Worm (Caenorhabditis elegans) whole organism, L4 larva: Measurements from ENCODE around the gene oac-7.
A peak's percentile ranks its signal among the peaks of the same experiment; 100 is the strongest.

Experiments
- duxl-1 ChIP-seq: sonication (generic microtip); optimal IDR thresholded peaks from 2 replicates; lab custom pipeline; 2016; ENCODE audit warnings: mild to moderate bottlenecking, missing genetic modification characterization, moderate library complexity, missing compliant biosample characterization; ENCODE audit not compliant: poor library complexity
- lin-29 ChIP-seq: fragments of 200-800 bp; sonication (Bioruptor generic); IDR thresholded peaks from 2 replicates; pipeline ENCODE4 v1.3.6; 2022; ENCODE audit warnings: missing genetic modification reagents, missing genetic modification characterization, missing compliant biosample characterization
- lin-39 ChIP-seq: fragments of 150-350 bp; optimal IDR thresholded peaks from 2 replicates; lab custom pipeline; 2014; ENCODE audit warnings: missing biosample characterization, missing genetic modification reagents, missing genetic modification characterization
- nhr-41 ChIP-seq: fragments of 200-800 bp; sonication (Bioruptor generic); IDR thresholded peaks from 2 replicates; pipeline ENCODE4 v1.3.6; 2022; ENCODE audit warnings: missing genetic modification reagents, missing genetic modification characterization, missing compliant biosample characterization
- pha-4 ChIP-seq, 2 experiments: fragments of 150-350 bp in 1 of 2; fragments of 200-800 bp in 1 of 2; sonication (Bioruptor generic) in 1 of 2; IDR thresholded peaks in 1 of 2; optimal IDR thresholded peaks in 1 of 2; 2 replicates each; pipeline versions ENCODE4 v1.3.6 to Lab custom; 2014 to 2022; ENCODE audit warnings: missing genetic modification characterization in 2 of 2, missing genetic modification reagents in 2 of 2, missing biosample characterization in 1 of 2, missing compliant biosample characterization in 1 of 2
- skn-1 ChIP-seq: fragments of 150-350 bp; optimal IDR thresholded peaks from 2 replicates; lab custom pipeline; 2014; ENCODE audit warnings: missing biosample characterization, missing genetic modification characterization
- unc-62 ChIP-seq, 3 experiments: fragments of 150-350 bp in 1 of 3; sonication (generic microtip); optimal IDR thresholded peaks in 2 of 3; peaks in 1 of 3; 1 replicate in 1 of 3; 2 replicates in 2 of 3; lab custom pipeline; 2014 to 2017; ENCODE audit warnings: missing biosample characterization in 3 of 3, missing genetic modification characterization in 3 of 3, missing genetic modification reagents in 3 of 3, missing genotype in 1 of 3

- TF ChIP-seq lin-39 (tag; lab: Kevin White, UChicago) (no peak), skn-1 (tag; lab: Kevin White, UChicago) (no peak), unc-62 (GFP tag; optimal IDR thresholded peaks at IDR 0.05 in 1 of 2; lab: Kevin White, UChicago) (peak in 1 of 2 experiments; percentile 66), unc-62 (tag; optimal IDR thresholded peaks at IDR 0.05; lab: Kevin White, UChicago) (no peak), pha-4 (GFP tag; IDR thresholded peaks at IDR 0.05; lab: Robert Waterston, UW) (no peak), pha-4 (tag; optimal IDR thresholded peaks at IDR 0.05; lab: Kevin White, UChicago) (no peak), lin-29 (GFP tag; lab: Robert Waterston, UW) (no peak), nhr-41 (GFP tag; lab: Robert Waterston, UW) (no peak), duxl-1 (no peak)
These were observed 23.8 kb upstream of the oac-7 start, which contains the start of gene F28G4.4 for ce11 chrV:16285794-16286193.
